Fruit fly (Drosophila melanogaster): ENCODE results near the gene CG7099.

CG7099 gene

DNA sequence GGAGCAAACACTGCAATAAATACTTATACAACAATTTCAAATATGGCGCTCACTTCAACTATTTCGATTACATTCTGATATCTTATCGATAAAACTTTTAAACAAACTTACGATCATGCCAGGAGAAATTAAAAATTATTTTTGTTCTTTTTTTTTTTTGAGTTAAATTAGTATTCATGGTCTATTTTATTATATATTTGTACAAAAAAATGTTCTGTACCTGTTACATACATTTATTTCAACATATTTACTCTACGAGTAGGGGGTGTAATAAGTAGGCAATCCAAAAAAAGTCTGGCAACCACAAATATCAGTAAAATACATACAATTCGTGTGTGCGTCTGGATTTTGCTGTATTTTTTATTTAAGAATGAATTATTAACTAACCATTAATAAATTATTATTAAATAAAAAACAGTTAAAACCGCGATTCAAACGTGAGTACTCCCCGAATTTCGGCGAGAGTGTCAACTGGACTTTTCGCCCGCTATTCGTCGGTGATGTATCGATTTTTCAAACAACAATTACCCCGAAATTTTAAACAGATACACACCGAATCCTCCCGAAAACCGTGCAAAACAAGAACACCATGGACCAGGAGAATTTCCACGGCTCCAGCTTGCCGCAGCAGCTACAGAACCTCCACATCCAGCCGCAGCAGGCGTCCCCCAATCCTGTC lies 4.9 kb upstream of the CG7099 start, which contains the start of gene loqs:
Gene loqs (plus strand): TSS at position 302 of the 679 bp plus-strand sequence.
- TF ChIP-seq CG17801 (GFP tag; optimal IDR thresholded peaks at IDR 0.05; ENCODE audit: partially characterized antibody), result peak; percentile 29

DNA sequence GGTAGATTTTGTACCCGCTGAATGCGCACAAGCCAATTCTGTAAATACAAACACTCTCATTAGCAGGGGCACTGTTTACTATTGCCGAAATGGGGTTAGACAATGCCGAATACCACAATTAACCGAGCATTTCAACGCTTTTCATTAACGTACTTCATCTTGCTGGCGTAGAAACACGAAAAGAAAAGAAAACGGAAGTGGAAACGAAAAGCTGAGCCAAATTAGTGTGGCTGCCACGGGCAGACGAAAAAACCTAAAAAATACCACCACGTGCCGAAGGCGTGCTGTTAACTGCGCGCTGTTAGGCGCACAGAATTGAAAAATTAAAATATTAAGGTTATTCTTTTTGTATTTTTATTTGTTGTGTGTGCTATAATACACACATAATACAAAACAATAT lies 7.5 kb downstream of the CG7099 start, which contains the start of gene RpL24:
Gene RpL24 (minus strand): TSS at position 229 of the 400 bp plus-strand sequence.
- TF ChIP-seq CG17801 (GFP tag; optimal IDR thresholded peaks at IDR 0.05; ENCODE audit: partially characterized antibody), result peak; percentile 98

DNA sequence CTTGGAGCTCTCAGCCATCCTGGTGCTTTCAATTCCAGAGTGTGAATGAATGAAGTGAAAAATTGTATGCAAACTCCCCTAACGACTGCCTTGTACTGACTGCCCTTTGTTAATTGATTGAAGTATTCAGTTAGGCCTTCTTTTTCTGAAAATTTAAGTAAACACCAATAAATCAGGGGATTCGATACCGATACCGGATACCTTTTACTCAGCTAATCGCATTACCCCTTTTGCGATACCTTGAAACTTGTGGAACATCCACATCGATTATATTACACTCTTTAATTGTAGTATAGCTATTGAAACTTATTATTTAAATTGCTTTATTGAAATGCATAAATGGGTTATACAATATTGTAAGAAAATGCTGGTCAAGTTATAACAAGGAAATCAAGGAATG lies 8.7 kb downstream of the CG7099 start, which contains the start of gene CG16957:
Gene CG16957 (minus strand): TSS at position 101 of the 400 bp plus-strand sequence.
- TF ChIP-seq CG17801 (GFP tag; optimal IDR thresholded peaks at IDR 0.05; ENCODE audit: partially characterized antibody), result no peak

DNA sequence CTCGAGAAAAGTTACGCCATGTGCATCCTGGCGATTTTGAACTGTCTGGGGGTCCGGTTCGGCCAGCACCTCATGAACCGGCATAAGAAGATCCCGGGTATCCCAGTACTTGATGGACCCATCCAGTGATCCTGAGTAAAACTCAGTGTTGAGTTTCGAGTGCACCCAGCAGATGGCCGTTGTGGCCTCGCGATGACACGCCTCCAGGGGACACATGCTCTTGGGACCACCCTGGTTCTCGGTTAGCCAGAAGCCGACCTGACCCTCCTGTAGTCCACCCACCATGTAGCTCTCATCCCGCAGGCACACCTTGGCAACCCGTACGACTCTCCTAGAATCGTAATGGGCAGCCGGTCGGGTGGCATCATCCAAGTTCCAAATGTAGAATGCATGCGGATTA lies 10.0 kb downstream of the CG7099 start:
- no peak for TF ChIP-seq CG17801 (GFP tag; optimal IDR thresholded peaks at IDR 0.05; ENCODE audit: partially characterized antibody)

DNA sequence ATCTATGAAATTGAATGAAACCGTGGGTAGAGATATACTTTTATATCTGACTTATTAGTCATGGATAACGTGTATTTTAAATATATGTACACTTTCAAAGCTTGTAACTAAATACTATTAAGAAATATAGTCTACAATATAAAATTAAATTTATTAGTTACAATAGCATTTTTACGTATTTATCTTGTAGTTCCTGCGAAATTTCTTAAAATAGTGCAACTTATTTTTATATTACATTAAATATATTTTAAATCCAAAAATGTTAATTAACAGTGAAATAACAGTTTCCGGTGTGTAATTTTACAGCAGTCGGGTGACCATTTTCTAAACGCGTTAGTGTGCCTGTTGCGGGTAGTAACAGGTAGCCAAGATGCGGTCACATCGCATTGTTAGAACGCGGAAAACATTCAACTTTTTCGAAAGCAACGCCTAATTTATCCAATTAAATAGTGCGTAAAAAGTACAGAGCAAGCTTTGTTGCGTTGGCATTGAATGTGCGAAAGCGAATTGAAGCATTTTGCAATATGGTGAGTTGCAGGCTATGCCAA lies 11.3 kb downstream of the CG7099 start, which contains the start of the genes CG10859 and CG7110:
Gene CG10859 (minus strand): TSS at position 51 of the 548 bp plus-strand sequence.
Gene CG7110 (plus strand): TSS at position 378 of the 548 bp plus-strand sequence.
- TF ChIP-seq CG17801 (GFP tag; optimal IDR thresholded peaks at IDR 0.05; ENCODE audit: partially characterized antibody), result peak; percentile 89

DNA sequence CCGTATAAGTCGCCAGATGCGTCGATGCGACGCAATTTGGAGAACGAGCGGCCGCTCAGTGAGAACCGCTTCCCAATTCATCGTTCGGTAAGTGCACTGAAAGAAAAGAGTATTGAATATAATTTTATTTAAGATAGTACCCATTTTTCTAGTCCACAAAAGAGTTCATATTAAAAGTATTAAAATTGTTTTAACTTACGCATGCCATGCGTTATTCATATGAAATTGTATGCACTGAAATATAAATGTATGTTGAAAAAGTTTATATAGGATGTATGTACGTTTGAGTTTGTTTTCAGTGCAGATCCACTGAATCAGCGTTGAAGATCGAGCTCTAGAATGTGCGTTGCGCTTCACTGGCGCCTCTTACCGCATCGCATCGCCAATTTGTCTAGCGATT lies 12.2 kb downstream of the CG7099 start:
- TF ChIP-seq CG17801 (GFP tag; optimal IDR thresholded peaks at IDR 0.05; ENCODE audit: partially characterized antibody), result peak; percentile 75

DNA sequence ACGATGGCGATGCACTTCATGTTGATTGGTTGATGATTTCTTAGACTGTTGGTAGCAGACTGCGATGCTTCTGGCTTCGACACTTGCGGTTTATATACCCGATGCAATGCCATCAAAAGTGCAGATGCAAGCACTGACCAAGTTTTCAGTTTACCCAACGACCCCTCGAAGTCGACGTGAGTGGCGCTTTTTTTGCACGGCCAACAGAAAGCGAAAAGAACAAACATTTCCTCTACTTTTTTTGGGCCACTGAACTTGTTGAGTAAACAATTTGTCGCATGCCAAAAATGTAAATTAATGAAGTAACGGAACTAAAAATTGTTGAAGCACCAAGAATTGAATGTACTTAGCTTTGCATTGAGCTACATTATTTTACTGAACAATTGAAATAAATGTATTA lies 24.2 kb downstream of the CG7099 start, which contains the start of gene Vm34Ca:
Gene Vm34Ca (minus strand): TSS at position 66 of the 400 bp plus-strand sequence.
- TF ChIP-seq CG17801 (GFP tag; optimal IDR thresholded peaks at IDR 0.05; ENCODE audit: partially characterized antibody), result peak; percentile 68

DNA sequence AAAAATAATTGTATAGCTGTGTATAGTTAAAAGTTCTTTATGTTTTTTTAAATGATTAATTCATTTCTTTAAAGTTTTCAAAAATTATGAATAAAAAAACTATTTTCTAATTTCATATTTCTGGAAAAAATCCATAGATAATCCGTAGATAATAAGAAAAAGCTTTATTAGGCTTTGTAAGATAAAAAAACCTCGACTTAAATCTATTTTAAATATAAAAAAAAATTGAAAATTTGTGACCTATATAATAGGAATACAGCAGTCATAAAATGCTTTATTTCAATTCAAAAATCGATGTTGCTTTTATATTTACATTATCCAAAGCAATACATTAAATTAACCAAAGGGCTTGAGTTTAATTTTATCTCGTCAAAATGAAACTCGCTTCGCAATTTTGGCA lies 24.8 kb downstream of the CG7099 start, which contains the start of gene Flad2:
Gene Flad2 (plus strand): TSS at position 301 of the 400 bp plus-strand sequence.
- no peak for TF ChIP-seq CG17801 (GFP tag; optimal IDR thresholded peaks at IDR 0.05; ENCODE audit: partially characterized antibody)

DNA sequence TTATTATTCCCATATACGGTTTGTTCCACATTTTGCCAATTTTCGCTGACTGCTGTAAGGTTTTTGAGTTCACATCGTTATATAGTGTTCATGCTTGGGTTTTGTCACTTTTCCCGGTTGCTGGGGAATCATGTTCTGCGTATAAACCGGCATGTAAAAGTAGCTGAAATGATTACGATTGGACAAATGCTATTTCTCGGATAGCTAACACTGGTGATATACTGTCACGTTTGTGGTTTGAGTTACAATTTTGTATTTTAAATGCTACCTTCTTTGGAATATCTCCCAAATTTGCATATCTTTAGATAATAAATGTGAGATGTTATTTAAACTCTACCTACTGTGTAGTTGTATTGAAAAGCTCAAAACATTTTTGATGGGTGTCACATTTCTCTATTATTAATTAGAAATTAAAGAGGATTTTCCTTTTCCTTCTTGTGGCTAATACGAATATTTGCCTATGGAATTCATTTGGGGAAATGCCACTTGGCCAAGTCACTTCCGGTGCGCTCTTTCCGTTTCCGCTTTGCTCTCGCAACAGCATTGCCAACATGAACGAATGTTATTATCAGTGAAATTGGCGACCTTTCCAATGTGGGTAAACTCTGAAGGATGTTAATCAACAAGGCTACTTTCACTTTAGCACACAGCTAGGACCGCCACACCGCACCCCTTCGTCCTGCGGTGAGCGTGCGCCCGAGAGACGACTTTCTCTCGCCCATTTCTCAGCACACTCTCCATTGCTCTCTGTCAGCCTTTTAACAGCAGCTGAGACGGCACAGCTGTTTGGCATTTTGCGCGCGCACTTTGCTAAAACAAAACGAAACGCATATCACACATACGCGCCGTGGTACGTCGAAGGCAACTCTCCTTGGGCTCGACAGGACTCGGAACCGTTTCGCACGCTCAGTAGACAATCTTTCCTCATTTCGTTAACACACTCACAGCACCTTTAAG lies 27.4 kb downstream of the CG7099 start, which contains the start of the genes CG16956, CG42784 and CG43850:
Gene CG16956 (minus strand): TSS at position 51 of the 957 bp plus-strand sequence.
Gene CG42784 (plus strand): TSS at position 907 of the 957 bp plus-strand sequence.
Gene CG43850 (plus strand): TSS at position 907 of the 957 bp plus-strand sequence.
- TF ChIP-seq CG17801 (GFP tag; optimal IDR thresholded peaks at IDR 0.05; ENCODE audit: partially characterized antibody), result no peak

DNA sequence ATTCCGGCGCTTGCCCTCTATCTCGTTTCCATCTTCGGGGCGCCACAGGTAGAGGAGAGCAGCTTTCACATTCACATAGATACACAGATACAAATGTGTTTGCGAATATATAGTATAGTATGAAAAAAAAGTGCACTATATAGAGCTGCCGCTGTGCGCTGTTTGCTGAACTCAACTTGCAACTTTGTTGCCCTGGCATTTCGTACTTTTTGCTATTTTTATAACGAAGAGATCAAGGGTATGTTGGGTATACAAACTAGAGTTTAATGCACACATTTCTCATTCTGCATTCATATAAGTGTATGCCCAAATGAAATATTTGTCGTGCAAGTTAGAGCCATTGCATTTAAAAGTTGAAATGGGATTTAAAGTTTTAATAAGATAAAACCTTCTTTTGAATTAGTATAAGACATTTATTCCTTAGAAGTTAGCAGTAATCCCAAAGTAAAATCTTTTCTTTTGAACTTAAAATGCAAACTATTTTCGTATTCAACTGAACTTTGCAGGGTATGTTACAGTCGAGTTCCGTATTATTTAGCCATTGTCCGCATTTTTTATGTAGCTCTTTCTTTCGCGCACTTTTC lies 43.6 kb downstream of the CG7099 start:
- no peak for TF ChIP-seq CG17801 (GFP tag; optimal IDR thresholded peaks at IDR 0.05; ENCODE audit: partially characterized antibody)

DNA sequence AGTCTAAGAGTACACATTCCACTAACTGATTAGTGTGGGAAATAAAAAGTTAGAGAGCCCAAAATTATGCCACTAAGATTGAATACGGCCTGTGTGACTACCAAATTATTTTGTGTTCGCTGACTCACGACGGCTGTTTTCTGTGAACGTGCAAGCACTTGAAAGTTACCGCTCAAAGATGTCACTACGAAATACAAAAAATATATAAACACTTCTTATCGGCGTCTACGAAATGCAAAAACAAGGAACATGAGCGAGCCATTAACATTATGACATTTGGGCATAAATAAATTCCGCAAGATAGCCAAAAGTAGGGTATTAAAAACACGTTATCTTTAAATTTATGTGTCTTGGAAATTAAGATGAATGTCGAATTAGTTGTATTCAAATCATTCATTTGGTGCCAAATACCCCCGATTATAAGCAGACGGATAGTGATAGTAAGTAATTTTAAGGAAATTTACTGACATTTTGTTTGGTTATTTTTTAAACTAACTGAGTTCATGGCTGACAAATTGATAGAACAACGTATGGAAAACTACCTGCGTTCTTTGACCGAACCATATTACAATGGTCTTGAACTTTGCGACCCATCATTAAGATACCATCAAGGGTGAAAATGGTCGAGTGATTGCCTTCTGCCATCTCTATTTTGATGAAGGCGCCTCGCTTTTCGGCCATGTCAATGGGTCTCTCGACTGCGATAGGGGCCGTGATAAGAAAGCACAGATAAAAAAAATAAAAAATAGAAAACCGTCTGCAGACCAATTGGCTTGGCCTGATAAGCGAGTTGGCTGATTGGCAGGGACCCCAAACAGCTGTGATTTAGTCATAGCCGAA lies 47.6 kb downstream of the CG7099 start, which contains the start of gene Tehao:
Gene Tehao (plus strand): TSS at position 828 of the 840 bp plus-strand sequence.
- TF ChIP-seq CG17801 (GFP tag; optimal IDR thresholded peaks at IDR 0.05; ENCODE audit: partially characterized antibody), result no peak

DNA sequence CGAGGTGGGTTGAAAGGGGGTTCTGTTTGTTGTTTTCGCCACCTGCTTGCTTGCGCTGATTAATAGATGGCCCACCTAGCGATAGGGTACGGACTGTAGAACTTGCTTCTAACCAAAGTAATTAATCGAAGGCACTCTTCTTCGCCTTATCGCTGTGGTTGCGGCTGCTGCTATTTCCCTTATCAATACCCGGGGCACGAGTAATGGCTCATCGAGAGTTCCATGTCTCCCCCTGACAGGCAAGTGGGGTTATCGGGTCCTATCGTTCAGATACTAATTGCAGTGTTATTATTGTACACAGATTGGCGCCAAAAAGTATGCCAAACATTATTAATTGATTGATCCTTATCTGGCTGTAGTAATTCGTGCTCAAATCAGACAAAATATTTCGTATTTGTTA lies 49.4 kb downstream of the CG7099 start:
- no peak for TF ChIP-seq CG17801 (GFP tag; optimal IDR thresholded peaks at IDR 0.05; ENCODE audit: partially characterized antibody)
